Worm (Caenorhabditis elegans) whole organism, L3 larva: ENCODE measurements around the gene crn-7.

ENCODE experiments used
- R02D3.7 ChIP-seq: fragments of 150-350 bp; optimal IDR thresholded peaks from 2 replicates; lab custom pipeline; 2014; ENCODE audit warnings: missing biosample characterization, missing genetic modification characterization
- ama-1 ChIP-seq: fragments of 150-350 bp; optimal IDR thresholded peaks from 2 replicates; lab custom pipeline; 2018
- egl-27 ChIP-seq: sonication (generic microtip); optimal IDR thresholded peaks from 4 replicates; lab custom pipeline; 2017; ENCODE audit warnings: missing biosample characterization, missing genetic modification reagents, missing genetic modification characterization
- egl-5 ChIP-seq: fragments of 150-350 bp; optimal IDR thresholded peaks from 2 replicates; lab custom pipeline; 2017; ENCODE audit warnings: missing biosample characterization, missing genetic modification reagents, missing genetic modification characterization, inconsistent platforms
- elt-1 ChIP-seq: fragments of 150-350 bp; optimal IDR thresholded peaks from 2 replicates; lab custom pipeline; 2014; ENCODE audit warnings: missing biosample characterization, missing genetic modification characterization
- elt-2 ChIP-seq: sonication (generic microtip); optimal IDR thresholded peaks from 2 replicates; lab custom pipeline; 2016; ENCODE audit warnings: missing genetic modification reagents, mild to moderate bottlenecking, missing genetic modification characterization, missing compliant biosample characterization
- lin-15B ChIP-seq: fragments of 150-350 bp; optimal IDR thresholded peaks from 2 replicates; lab custom pipeline; 2014; ENCODE audit warnings: missing biosample characterization, missing genetic modification characterization
- nhr-28 ChIP-seq: fragments of 150-350 bp; optimal IDR thresholded peaks from 2 replicates; lab custom pipeline; 2014; ENCODE audit warnings: missing biosample characterization, missing genetic modification characterization
- snpc-4 ChIP-seq: fragments of 150-350 bp; optimal IDR thresholded peaks from 2 replicates; lab custom pipeline; 2014; ENCODE audit warnings: missing biosample characterization, missing genetic modification characterization
- ztf-4 ChIP-seq: fragments of 150-350 bp; optimal IDR thresholded peaks from 2 replicates; lab custom pipeline; 2014; ENCODE audit warnings: missing biosample characterization, missing genetic modification characterization

ce11 chrIII:8318488-8318887, 50.2 kb downstream of the crn-7 start, which contains the start of gene sas-4:
- TF ChIP-seq lin-15B (tag; lab: Kevin White, UChicago) (no peak), elt-2 (tag; lab: Kevin White, UChicago) (no peak), R02D3.7 (no peak), ztf-4 (tag; lab: Kevin White, UChicago) (no peak), ama-1 (lab: Kevin White, UChicago) (no peak), egl-27 (tag; lab: Kevin White, UChicago) (no peak), elt-1 (tag; lab: Kevin White, UChicago) (no peak), egl-5 (tag; lab: Kevin White, UChicago) (no peak), nhr-28 (tag; lab: Kevin White, UChicago) (no peak), snpc-4 (tag; lab: Kevin White, UChicago) (no peak)
